Fruit fly (Drosophila melanogaster) whole organism, embryonic: Measurements from ENCODE around the gene Jhbp14.

Experiments used
- ATbp ChIP-seq: fragments of 200-800 bp; sonication (Bioruptor generic); optimal IDR thresholded peaks from 2 replicates; lab custom pipeline; 2017; ENCODE audit warnings: missing biosample characterization, mild to moderate bottlenecking, missing genetic modification characterization, missing genetic modification reagents
- Adf1 ChIP-seq: fragments of 200-800 bp; sonication (Bioruptor generic); IDR thresholded peaks from 2 replicates; pipeline ENCODE4 v1.3.6; 2022; ENCODE audit warnings: missing biosample characterization, missing genetic modification characterization
- Atf-2 ChIP-seq: fragments of 200-800 bp; sonication (Bioruptor generic); optimal IDR thresholded peaks from 2 replicates; lab custom pipeline; 2016; ENCODE audit warnings: missing biosample characterization, missing genetic modification characterization
- CG1024 ChIP-seq: fragments of 200-800 bp; sonication (Bioruptor generic); IDR thresholded peaks from 2 replicates; pipeline ENCODE4 v1.3.6; 2022; ENCODE audit warnings: missing biosample characterization, missing genetic modification characterization
- CG10462 ChIP-seq: fragments of 200-800 bp; sonication (Bioruptor generic); optimal IDR thresholded peaks from 2 replicates; lab custom pipeline; 2016; ENCODE audit warnings: missing biosample characterization, missing genetic modification characterization
- CG11695 ChIP-seq: fragments of 200-800 bp; sonication (Bioruptor generic); IDR thresholded peaks from 3 replicates; pipeline ENCODE4 v1.3.6; 2022; ENCODE audit warnings: missing biosample characterization, missing genetic modification characterization
- CG15269 ChIP-seq: fragments of 200-800 bp; sonication (Bioruptor generic); optimal IDR thresholded peaks from 2 replicates; lab custom pipeline; 2018; ENCODE audit warnings: missing biosample characterization, mild to moderate bottlenecking, missing genetic modification characterization, moderate library complexity
- CG1603 ChIP-seq: fragments of 200-800 bp; sonication (Bioruptor generic); optimal IDR thresholded peaks from 2 replicates; lab custom pipeline; 2019; ENCODE audit warnings: missing biosample characterization, mild to moderate bottlenecking, missing genetic modification characterization, moderate library complexity
- CG17829 ChIP-seq: fragments of 200-800 bp; optimal IDR thresholded peaks from 2 replicates; lab custom pipeline; 2019; ENCODE audit warnings: missing biosample characterization, mild to moderate bottlenecking, missing genetic modification characterization, moderate library complexity
- CG18599 ChIP-seq: fragments of 200-800 bp; sonication (Bioruptor generic); optimal IDR thresholded peaks from 3 replicates; lab custom pipeline; 2017; ENCODE audit warnings: missing biosample characterization, missing genetic modification characterization, mild to moderate bottlenecking, moderate library complexity, missing genetic modification reagents
- CG31388 ChIP-seq: fragments of 200-800 bp; sonication (Bioruptor generic); optimal IDR thresholded peaks from 2 replicates; lab custom pipeline; 2016; ENCODE audit warnings: missing biosample characterization, missing genetic modification characterization
- CG4404 ChIP-seq: fragments of 200-800 bp; sonication (Bioruptor generic); IDR thresholded peaks from 2 replicates; pipeline ENCODE4 v1.3.6; 2022; ENCODE audit warnings: missing biosample characterization, missing genetic modification characterization
- CG4707 ChIP-seq: fragments of 200-800 bp; sonication (Bioruptor generic); optimal IDR thresholded peaks from 2 replicates; lab custom pipeline; 2018; ENCODE audit warnings: missing biosample characterization, mild to moderate bottlenecking, missing genetic modification characterization, moderate library complexity
- CG6689 ChIP-seq: fragments of 200-800 bp; sonication (Bioruptor generic); IDR thresholded peaks from 2 replicates; pipeline ENCODE4 v1.3.6; 2022; ENCODE audit warnings: missing biosample characterization, missing genetic modification characterization
- CG6791 ChIP-seq: fragments of 200-800 bp; sonication (Bioruptor generic); IDR thresholded peaks from 3 replicates; pipeline ENCODE4 v1.3.6; 2022; ENCODE audit warnings: missing biosample characterization, missing genetic modification characterization; ENCODE audit not compliant: partially characterized antibody
- CG7745 ChIP-seq: fragments of 200-800 bp; sonication (Bioruptor generic); optimal IDR thresholded peaks from 2 replicates; lab custom pipeline; 2018; ENCODE audit warnings: missing biosample characterization, mild to moderate bottlenecking, missing genetic modification characterization, moderate library complexity
- CG8290 ChIP-seq, 3 experiments: fragments of 200-800 bp; sonication (Bioruptor generic); optimal IDR thresholded peaks; 2 replicates each; lab custom pipeline; 2016 to 2019; ENCODE audit warnings: missing biosample characterization in 3 of 3, missing genetic modification characterization in 3 of 3, mild to moderate bottlenecking in 2 of 3, moderate library complexity in 1 of 3
- CG8359 ChIP-seq: fragments of 200-800 bp; sonication (Bioruptor generic); optimal IDR thresholded peaks from 2 replicates; lab custom pipeline; 2017; ENCODE audit warnings: missing biosample characterization, mild to moderate bottlenecking, missing genetic modification characterization, borderline replicate concordance
- CG8388 ChIP-seq: fragments of 200-800 bp; sonication (Bioruptor generic); optimal IDR thresholded peaks from 2 replicates; lab custom pipeline; 2019; ENCODE audit warnings: missing biosample characterization, mild to moderate bottlenecking, missing genetic modification characterization, moderate library complexity
- CG8478 ChIP-seq: fragments of >200 bp; optimal IDR thresholded peaks from 2 replicates; lab custom pipeline; 2018
- CG9215 ChIP-seq: fragments of 200-800 bp; sonication (Bioruptor generic); IDR thresholded peaks from 2 replicates; pipeline ENCODE4 v1.3.6; 2022; ENCODE audit warnings: missing biosample characterization, missing genetic modification characterization
- CG9797 ChIP-seq: fragments of 200-800 bp; sonication (Bioruptor generic); optimal IDR thresholded peaks from 3 replicates; lab custom pipeline; 2018; ENCODE audit warnings: missing biosample characterization, mild to moderate bottlenecking, missing genetic modification characterization
- CG9817 ChIP-seq: fragments of 200-800 bp; sonication (Bioruptor generic); optimal IDR thresholded peaks from 2 replicates; lab custom pipeline; 2018; ENCODE audit warnings: missing biosample characterization, mild to moderate bottlenecking, missing genetic modification characterization, moderate library complexity
- Dref ChIP-seq: fragments of 200-800 bp; sonication (Bioruptor generic); IDR thresholded peaks from 2 replicates; pipeline ENCODE4 v1.3.6; 2022; ENCODE audit warnings: missing biosample characterization, missing genetic modification characterization
- Ets97D ChIP-seq: fragments of 200-800 bp; sonication (Bioruptor generic); optimal IDR thresholded peaks from 3 replicates; lab custom pipeline; 2016; ENCODE audit warnings: missing biosample characterization, missing genetic modification characterization
- Fer1 ChIP-seq: fragments of 200-800 bp; sonication (Bioruptor generic); optimal IDR thresholded peaks from 2 replicates; lab custom pipeline; 2017; ENCODE audit warnings: missing biosample characterization, mild to moderate bottlenecking, missing genetic modification characterization
- H15 ChIP-seq: fragments of 200-800 bp; sonication (Bioruptor generic); IDR thresholded peaks from 3 replicates; pipeline ENCODE4 v1.3.6; 2022; ENCODE audit warnings: missing biosample characterization, missing genetic modification characterization
- HLH4C ChIP-seq: fragments of 200-800 bp; sonication (Bioruptor generic); IDR thresholded peaks from 3 replicates; pipeline ENCODE4 v1.3.6; 2022; ENCODE audit warnings: missing biosample characterization, missing genetic modification characterization; ENCODE audit not compliant: partially characterized antibody
- Hsf ChIP-seq: fragments of 200-800 bp; sonication (Bioruptor generic); optimal IDR thresholded peaks from 3 replicates; lab custom pipeline; 2016; ENCODE audit warnings: missing biosample characterization, missing genetic modification characterization
- Meics ChIP-seq: fragments of 200-800 bp; sonication (Bioruptor generic); optimal IDR thresholded peaks from 2 replicates; lab custom pipeline; 2017; ENCODE audit warnings: missing biosample characterization, mild to moderate bottlenecking, missing genetic modification characterization
- Nf-YB ChIP-seq: fragments of 200-800 bp; sonication (Bioruptor generic); optimal IDR thresholded peaks from 3 replicates; lab custom pipeline; 2019; ENCODE audit warnings: missing biosample characterization, mild to moderate bottlenecking, missing genetic modification characterization, moderate library complexity
- Nf-YC ChIP-seq: fragments of 200-800 bp; optimal IDR thresholded peaks from 3 replicates; lab custom pipeline; 2019; ENCODE audit warnings: missing biosample characterization, mild to moderate bottlenecking, missing genetic modification characterization, moderate library complexity
- Oaz ChIP-seq: fragments of 200-800 bp; sonication (Bioruptor generic); IDR thresholded peaks from 2 replicates; pipeline ENCODE4 v1.3.6; 2022; ENCODE audit warnings: missing biosample characterization, missing genetic modification characterization
- Rfx ChIP-seq: fragments of 200-800 bp; sonication (Bioruptor generic); IDR thresholded peaks from 2 replicates; pipeline ENCODE4 v1.3.6; 2022; ENCODE audit warnings: missing biosample characterization, missing genetic modification characterization
- Sox100B ChIP-seq: fragments of 200-800 bp; sonication (Bioruptor generic); optimal IDR thresholded peaks from 3 replicates; lab custom pipeline; 2018; ENCODE audit warnings: missing biosample characterization, mild to moderate bottlenecking, missing genetic modification characterization
- btn ChIP-seq: fragments of 200-800 bp; sonication (Bioruptor generic); optimal IDR thresholded peaks from 2 replicates; lab custom pipeline; 2016; ENCODE audit warnings: missing biosample characterization, missing genetic modification characterization
- cg ChIP-seq: fragments of 200-800 bp; sonication (Bioruptor generic); optimal IDR thresholded peaks from 3 replicates; lab custom pipeline; 2019; ENCODE audit warnings: missing biosample characterization, mild to moderate bottlenecking, missing genetic modification characterization, moderate library complexity
- da ChIP-seq: fragments of 200-800 bp; sonication (Bioruptor generic); optimal IDR thresholded peaks from 2 replicates; lab custom pipeline; 2016; ENCODE audit warnings: missing biosample characterization, missing genetic modification characterization
- dm ChIP-seq: fragments of 200-800 bp; sonication (Bioruptor generic); optimal IDR thresholded peaks from 3 replicates; lab custom pipeline; 2016; ENCODE audit warnings: missing biosample characterization, missing genetic modification characterization
- fu2 ChIP-seq: fragments of 200-800 bp; sonication (Bioruptor generic); optimal IDR thresholded peaks from 2 replicates; lab custom pipeline; 2016; ENCODE audit warnings: missing biosample characterization, missing genetic modification characterization
- gfzf ChIP-seq: fragments of 200-800 bp; sonication (Bioruptor generic); optimal IDR thresholded peaks from 2 replicates; lab custom pipeline; 2016; ENCODE audit warnings: missing biosample characterization, mild to moderate bottlenecking, missing genetic modification characterization, moderate library complexity
- kah ChIP-seq: fragments of 200-800 bp; sonication (Bioruptor generic); optimal IDR thresholded peaks from 2 replicates; lab custom pipeline; 2018; ENCODE audit warnings: missing biosample characterization, mild to moderate bottlenecking, missing genetic modification characterization
- mam ChIP-seq: fragments of 200-800 bp; sonication (Bioruptor generic); optimal IDR thresholded peaks from 3 replicates; lab custom pipeline; 2016; ENCODE audit warnings: missing biosample characterization, missing genetic modification characterization
- mirr ChIP-seq: fragments of 200-800 bp; sonication (Bioruptor generic); optimal IDR thresholded peaks from 3 replicates; lab custom pipeline; 2018; ENCODE audit warnings: missing biosample characterization, mild to moderate bottlenecking, missing genetic modification characterization
- phol ChIP-seq: fragments of 200-800 bp; sonication (Bioruptor generic); optimal IDR thresholded peaks from 3 replicates; lab custom pipeline; 2018; ENCODE audit warnings: missing biosample characterization, mild to moderate bottlenecking, missing genetic modification characterization, moderate library complexity
- ro ChIP-seq: fragments of 200-800 bp; sonication (Bioruptor generic); IDR thresholded peaks from 2 replicates; pipeline ENCODE4 v1.3.6; 2022; ENCODE audit warnings: missing biosample characterization, missing genetic modification characterization
- sc ChIP-seq, 3 experiments: fragments of >200 bp in 2 of 3; fragments of 200-800 bp in 1 of 3; sonication (Bioruptor generic) in 1 of 3; optimal IDR thresholded peaks; 2 replicates in 2 of 3; 3 replicates in 1 of 3; lab custom pipeline; 2017; ENCODE audit warnings: mild to moderate bottlenecking in 1 of 3, missing biosample characterization in 1 of 3, missing genetic modification characterization in 1 of 3, missing genetic modification reagents in 1 of 3
- schlank ChIP-seq: fragments of 200-800 bp; sonication (Bioruptor generic); optimal IDR thresholded peaks from 2 replicates; lab custom pipeline; 2018; ENCODE audit warnings: missing biosample characterization, mild to moderate bottlenecking, missing genetic modification characterization
- scrt ChIP-seq: fragments of 200-800 bp; sonication (Bioruptor generic); optimal IDR thresholded peaks from 2 replicates; lab custom pipeline; 2018; ENCODE audit warnings: missing biosample characterization, mild to moderate bottlenecking, missing genetic modification characterization, moderate library complexity
- wdn ChIP-seq: fragments of 200-800 bp; sonication (Bioruptor generic); IDR thresholded peaks from 2 replicates; pipeline ENCODE4 v1.3.6; 2022; ENCODE audit warnings: missing biosample characterization, missing genetic modification characterization

Jhbp14 gene

dm6 chr2L:13191894-13192293 is 44.4 kb upstream of the Jhbp14 start, which contains the start of the genes CG16974 and Edem2 (continued):
- TF ChIP-seq CG8290 (GFP tag; optimal IDR thresholded peaks at IDR 0.05; lab: Kevin White, UChicago) = no peak
- no peak for TF ChIP-seq CG8290 (tag; optimal IDR thresholded peaks at IDR 0.05; lab: Kevin White, UChicago)
- no peak for TF ChIP-seq cg
- TF ChIP-seq ro (GFP tag; lab: Robert Waterston, UW) = no peak
- TF ChIP-seq mirr (GFP tag; lab: Kevin White, UChicago) = no peak
- no peak for TF ChIP-seq HLH4C (GFP tag; lab: Robert Waterston, UW)
- TF ChIP-seq CG8388 (GFP tag; lab: Kevin White, UChicago) = no peak
- no peak for TF ChIP-seq CG6791
- TF ChIP-seq Atf-2 (GFP tag; lab: Kevin White, UChicago) = no peak
- TF ChIP-seq CG11695 = peak; percentile 73
- TF ChIP-seq da (GFP tag; lab: Kevin White, UChicago) = no peak
- peak; percentile 74 for TF ChIP-seq Nf-YC
- TF ChIP-seq Hsf (GFP tag; lab: Kevin White, UChicago) = peak; percentile 63
- no peak for TF ChIP-seq CG8478 (lab: Kevin White, UChicago)
- TF ChIP-seq Nf-YB (GFP tag; lab: Kevin White, UChicago) = peak; percentile 40
- no peak for TF ChIP-seq CG18599 (GFP tag; lab: Kevin White, UChicago)
- peak; percentile 81 for TF ChIP-seq Rfx (GFP tag; lab: Robert Waterston, UW)
- TF ChIP-seq CG8359 (GFP tag; lab: Kevin White, UChicago) = no peak
- no peak for TF ChIP-seq CG1024 (GFP tag; lab: Robert Waterston, UW)
- no peak for TF ChIP-seq CG1603 (tag; lab: Kevin White, UChicago)
- TF ChIP-seq gfzf (GFP tag; lab: Kevin White, UChicago) = peak; percentile 73
- TF ChIP-seq phol (tag; lab: Kevin White, UChicago) = peak; percentile 89
- no peak for TF ChIP-seq fu2 (GFP tag; lab: Kevin White, UChicago)
- peak; percentile 30 for TF ChIP-seq CG10462
- TF ChIP-seq Oaz = 0 out of 2 replicates have a peak, but pooled peaks have one; percentile 11
- no peak for TF ChIP-seq ATbp
- no peak for TF ChIP-seq kah
- peak; percentile 79 for TF ChIP-seq CG6689 (GFP tag; lab: Robert Waterston, UW)
- TF ChIP-seq sc (optimal IDR thresholded peaks at IDR 0.05; lab: Kevin White, UChicago) = no peak
- no peak for TF ChIP-seq sc (GFP tag; optimal IDR thresholded peaks at IDR 0.05; lab: Kevin White, UChicago)
- no peak for TF ChIP-seq btn (GFP tag; lab: Kevin White, UChicago)
- peak; percentile 34 for TF ChIP-seq mam (GFP tag; lab: Kevin White, UChicago)
- TF ChIP-seq CG4404 (GFP tag; lab: Robert Waterston, UW) = peak; percentile 71
- peak; percentile 33 for TF ChIP-seq CG31388
- TF ChIP-seq CG9797 (GFP tag; lab: Kevin White, UChicago) = peak; percentile 96
- TF ChIP-seq H15 = peak; percentile 43; the same call in 1 of the 3 replicates
- TF ChIP-seq Sox100B = no peak
- TF ChIP-seq Meics = no peak
- peak; percentile 70 for TF ChIP-seq CG9215 (GFP tag; lab: Robert Waterston, UW)
- no peak for TF ChIP-seq schlank
- TF ChIP-seq CG17829 (tag; lab: Kevin White, UChicago) = peak; percentile 89
- TF ChIP-seq dm (GFP tag; lab: Kevin White, UChicago) = peak; percentile 5
- TF ChIP-seq Adf1 (GFP tag; lab: Robert Waterston, UW) = peak; percentile 34; the same call in 1 of the 2 replicates
- no peak for TF ChIP-seq CG4707 (GFP tag; lab: Kevin White, UChicago)
- no peak for TF ChIP-seq Dref (GFP tag; lab: Robert Waterston, UW)
- peak; percentile 78 for TF ChIP-seq wdn (GFP tag; lab: Robert Waterston, UW)
- TF ChIP-seq scrt = no peak
- no peak for TF ChIP-seq CG7745 (tag; lab: Kevin White, UChicago)
- peak; percentile 56 for TF ChIP-seq Ets97D (GFP tag; lab: Kevin White, UChicago)
- no peak for TF ChIP-seq CG15269 (tag; lab: Kevin White, UChicago)
- peak; percentile 67 for TF ChIP-seq Fer1 (GFP tag; lab: Kevin White, UChicago)
- TF ChIP-seq CG9817 (tag; lab: Kevin White, UChicago) = peak; percentile 68
